Worm (Caenorhabditis elegans): Measurements from ENCODE around the gene Y37H2A.11.

ce11 chrV:18171568-18171967, 30.3 kb downstream of the Y37H2A.11 start, which contains the start of gene C14A6.8:
- no peak for TF ChIP-seq lin-13 (tag; optimal IDR thresholded peaks at IDR 0.05)
- no peak for TF ChIP-seq sptf-1 (tag; optimal IDR thresholded peaks at IDR 0.05)
- no peak for TF ChIP-seq ham-2 (GFP tag; optimal IDR thresholded peaks at IDR 0.05)
- no peak for TF ChIP-seq ceh-83 (GFP tag; optimal IDR thresholded peaks at IDR 0.05)
- no peak for TF ChIP-seq mab-5 (tag; optimal IDR thresholded peaks at IDR 0.05)
- TF ChIP-seq nhr-28 (tag; optimal IDR thresholded peaks at IDR 0.05), result no peak
